Fruit fly (Drosophila melanogaster) whole organism, adult: ENCODE data around the gene CG42673.

ENCODE experiments used
- CG11617 ChIP-seq: fragments of 200-800 bp; sonication (Bioruptor generic); optimal IDR thresholded peaks from 2 replicates; lab custom pipeline; 2017; ENCODE audit warnings: mild to moderate bottlenecking, missing biosample characterization, missing genetic modification reagents, missing genetic modification characterization
- CG12768 ChIP-seq: fragments of 200-800 bp; sonication (Bioruptor generic); optimal IDR thresholded peaks from 2 replicates; lab custom pipeline; 2017; ENCODE audit warnings: missing biosample characterization, missing genetic modification characterization, mild to moderate bottlenecking, moderate library complexity, missing genetic modification reagents
- CG14711 ChIP-seq: fragments of 200-800 bp; sonication (Bioruptor generic); optimal IDR thresholded peaks from 2 replicates; lab custom pipeline; 2018; ENCODE audit warnings: missing biosample characterization, mild to moderate bottlenecking, missing genetic modification characterization, moderate library complexity
- CG33017 ChIP-seq: fragments of 200-800 bp; sonication (Bioruptor generic); optimal IDR thresholded peaks from 2 replicates; lab custom pipeline; 2018; ENCODE audit warnings: missing biosample characterization, mild to moderate bottlenecking, missing genetic modification characterization, moderate library complexity
- CG5204 ChIP-seq: fragments of 200-800 bp; sonication (Bioruptor generic); optimal IDR thresholded peaks from 2 replicates; lab custom pipeline; 2016; ENCODE audit warnings: missing biosample characterization, missing genetic modification characterization
- CG7101 ChIP-seq: fragments of 200-800 bp; sonication (Bioruptor generic); optimal IDR thresholded peaks from 2 replicates; lab custom pipeline; 2018; ENCODE audit warnings: missing biosample characterization, mild to moderate bottlenecking, missing genetic modification characterization, moderate library complexity
- Clk ChIP-seq: fragments of 200-800 bp; sonication (Bioruptor generic); optimal IDR thresholded peaks from 2 replicates; lab custom pipeline; 2017; ENCODE audit warnings: missing biosample characterization, missing genetic modification characterization
- Crg-1 ChIP-seq: fragments of 200-800 bp; sonication (Bioruptor generic); optimal IDR thresholded peaks from 2 replicates; lab custom pipeline; 2016; ENCODE audit warnings: missing biosample characterization, missing genetic modification characterization
- bab1 ChIP-seq: fragments of 200-800 bp; sonication (Bioruptor generic); optimal IDR thresholded peaks from 3 replicates; lab custom pipeline; 2019; ENCODE audit warnings: missing biosample characterization, mild to moderate bottlenecking, missing genetic modification characterization, moderate library complexity
- cnc ChIP-seq, 2 experiments: fragments of >200 bp; optimal IDR thresholded peaks; 2 replicates each; lab custom pipeline; 2017
- kay ChIP-seq: fragments of 200-800 bp; sonication (Bioruptor generic); peaks from one replicate; lab custom pipeline; 2016; ENCODE audit warnings: missing biosample characterization, missing genetic modification characterization, borderline replicate concordance
- ovo ChIP-seq: fragments of 200-800 bp; sonication (Bioruptor generic); optimal IDR thresholded peaks from 2 replicates; lab custom pipeline; 2016; ENCODE audit warnings: missing biosample characterization, missing genetic modification characterization
- pad ChIP-seq: fragments of 200-800 bp; sonication (Bioruptor generic); optimal IDR thresholded peaks from 3 replicates; lab custom pipeline; 2017; ENCODE audit warnings: missing biosample characterization, missing genetic modification characterization, mild to moderate bottlenecking, moderate library complexity, missing genetic modification reagents
- tj ChIP-seq: fragments of 200-800 bp; sonication (Bioruptor generic); optimal IDR thresholded peaks from 3 replicates; lab custom pipeline; 2017; ENCODE audit warnings: missing biosample characterization, mild to moderate bottlenecking, missing genetic modification characterization, moderate library complexity

DNA sequence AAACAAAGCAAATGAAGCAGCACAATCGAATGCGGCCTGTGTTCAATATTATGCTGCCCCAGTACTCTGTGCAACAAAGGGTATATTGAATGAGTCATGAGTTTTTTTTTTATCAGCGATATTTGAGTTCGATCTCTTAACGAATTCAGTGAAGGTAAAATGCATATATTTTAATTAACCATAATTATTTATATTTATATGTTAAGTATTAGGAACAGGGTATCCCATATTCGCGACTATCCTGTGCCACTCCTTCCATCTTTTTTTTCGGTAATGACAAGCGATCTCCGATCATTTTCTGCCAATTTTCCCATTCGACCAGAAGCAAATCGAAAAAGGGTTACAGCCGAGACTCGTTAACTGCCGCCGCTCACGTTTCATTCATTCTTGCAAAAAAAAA, 12.0 kb downstream of the CG42673 start:
- TF ChIP-seq CG14711 (tag; lab: Kevin White, UChicago) (no peak), CG7101 (tag; lab: Kevin White, UChicago) (no peak), CG11617 (GFP tag; lab: Kevin White, UChicago) (no peak), Crg-1 (GFP tag; lab: Kevin White, UChicago) (no peak), CG5204 (GFP tag; lab: Kevin White, UChicago) (no peak), tj (GFP tag; lab: Kevin White, UChicago) (no peak), pad (GFP tag; lab: Kevin White, UChicago) (no peak), bab1 (GFP tag; lab: Kevin White, UChicago) (no peak), CG33017 (tag; lab: Kevin White, UChicago) (no peak), kay (GFP tag; lab: Kevin White, UChicago) (no peak), Clk (GFP tag; lab: Kevin White, UChicago) (no peak), cnc (optimal IDR thresholded peaks at IDR 0.05; lab: Kevin White, UChicago) (no peak), ovo (no peak), CG12768 (GFP tag; lab: Kevin White, UChicago) (no peak)
